Worm (Caenorhabditis elegans): ENCODE results near the gene qars-1.
"Not testable (repeated sequence)": the region's sequence is repeated elsewhere in the genome, so short reads cannot be mapped to it uniquely, and the experiment has no call there.

qars-1 gene

ce11 chrIV:15027884-15028283, 14.9 kb upstream of the qars-1 start:
- no peak for TF ChIP-seq unc-62 (GFP tag; optimal IDR thresholded peaks at IDR 0.05)

- no peak for TF ChIP-seq unc-62 (GFP tag; optimal IDR thresholded peaks at IDR 0.05)
These were observed 14.4 kb upstream of the qars-1 start for ce11 chrIV:15027334-15027733.

DNA sequence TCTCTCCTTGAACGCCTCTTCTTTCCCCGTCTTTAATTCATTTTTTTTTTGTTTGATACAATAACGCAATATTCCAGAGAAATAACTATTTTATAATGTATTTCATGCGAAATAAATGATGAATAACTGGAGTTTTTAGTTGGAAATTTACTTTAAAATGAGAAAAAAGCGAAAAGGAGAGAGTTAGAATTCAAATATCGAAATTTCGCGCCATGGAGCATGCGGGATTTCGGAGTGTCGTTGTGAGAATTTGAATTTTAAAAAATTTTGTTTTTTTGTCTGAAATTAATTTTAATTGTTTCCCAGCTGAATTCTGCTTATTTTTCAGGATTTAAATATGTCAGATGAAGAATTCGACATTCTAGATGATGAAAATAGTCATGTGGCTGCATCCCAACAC, 12.4 kb upstream of the qars-1 start, which contains the start of gene fcd-2:
Gene fcd-2, plus strand, starts transcription at position 327 of the 400 bp plus-strand sequence.
- TF ChIP-seq unc-62 (GFP tag; optimal IDR thresholded peaks at IDR 0.05) = no peak

DNA sequence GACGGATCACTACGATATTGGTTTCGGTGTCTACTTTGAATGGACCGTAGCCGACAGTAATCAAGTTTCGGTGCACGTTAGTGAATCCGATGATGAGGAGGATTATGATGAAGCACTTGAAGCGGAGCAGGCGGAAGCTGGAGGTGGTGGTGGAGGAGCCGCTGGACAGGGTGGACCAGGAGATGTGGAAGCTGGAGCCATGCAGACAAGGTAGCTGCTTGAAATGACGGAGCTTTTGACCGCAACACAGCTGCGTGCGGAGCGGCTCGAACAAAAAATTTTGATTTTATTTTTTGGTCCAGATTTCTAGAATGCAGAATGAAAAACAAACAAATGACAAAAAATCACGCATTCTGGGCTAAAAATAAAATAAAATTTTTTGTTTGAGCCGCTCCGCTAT, 11.4 kb upstream of the qars-1 start:
- TF ChIP-seq unc-62 (GFP tag; optimal IDR thresholded peaks at IDR 0.05) = no peak

DNA sequence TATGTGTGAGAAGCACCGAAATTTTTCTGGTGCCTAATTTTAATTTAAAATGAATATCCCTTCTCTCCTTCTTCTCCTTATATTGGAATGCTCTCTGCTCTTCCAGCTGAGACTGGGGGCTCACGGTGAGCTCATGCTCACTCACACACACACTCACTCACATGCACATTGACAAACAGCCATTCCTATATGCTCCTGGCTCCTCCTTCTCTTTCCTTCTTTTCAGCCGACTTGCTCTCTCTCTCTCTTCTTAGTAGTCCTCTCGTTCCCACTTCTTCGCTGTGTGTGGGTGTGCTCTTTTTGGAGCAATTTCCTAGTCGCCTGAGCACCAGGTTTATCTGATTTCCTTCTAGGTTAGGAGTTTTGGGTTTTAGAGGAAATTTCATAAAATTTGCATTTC, 8.0 kb upstream of the qars-1 start:
- no peak for TF ChIP-seq unc-62 (GFP tag; optimal IDR thresholded peaks at IDR 0.05)

ce11 chrIV:15016984-15017383, 4.0 kb upstream of the qars-1 start:
- TF ChIP-seq unc-62 (GFP tag; optimal IDR thresholded peaks at IDR 0.05) = no peak

DNA sequence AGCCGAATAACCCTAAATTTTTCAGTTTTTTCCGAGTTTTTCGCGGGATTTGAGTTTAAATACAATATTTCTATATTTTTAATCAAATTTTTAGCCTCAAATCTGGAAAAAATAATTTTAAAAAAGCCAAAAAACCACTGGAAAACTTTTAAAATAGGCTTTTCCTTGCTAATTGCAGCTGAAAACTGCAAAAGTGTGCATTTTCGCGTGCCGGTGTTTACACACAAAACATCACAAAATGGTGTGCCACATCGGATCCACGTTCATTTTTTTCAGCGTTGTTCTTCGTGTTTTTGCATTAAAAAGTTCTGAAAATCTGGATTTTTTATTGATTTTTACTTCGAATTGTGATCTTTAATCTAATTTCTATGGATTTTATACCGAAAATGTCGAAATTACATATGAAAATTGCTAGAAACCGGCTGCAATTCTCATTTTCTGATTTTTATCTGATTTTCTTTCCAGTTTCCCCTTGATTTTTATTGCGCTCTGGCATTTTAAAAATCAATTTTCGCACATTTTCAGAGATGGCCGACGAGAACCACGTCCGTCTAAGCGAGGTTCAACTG, 618 bp upstream of the qars-1 start, which contains the start of gene Y41E3.7:
Gene Y41E3.7, plus strand, starts transcription at position 519 of the 569 bp plus-strand sequence.
- TF ChIP-seq unc-62 (GFP tag; optimal IDR thresholded peaks at IDR 0.05) = no peak

- no peak for TF ChIP-seq unc-62 (GFP tag; optimal IDR thresholded peaks at IDR 0.05)
These were observed 660 bp downstream of the qars-1 start for ce11 chrIV:15012154-15012892.

ce11 chrIV:15011169-15011568, 1.8 kb downstream of the qars-1 start:
- TF ChIP-seq unc-62 (GFP tag; optimal IDR thresholded peaks at IDR 0.05) = no peak

ce11 chrIV:15008200-15008599, 4.8 kb downstream of the qars-1 start:
- TF ChIP-seq unc-62 (GFP tag; optimal IDR thresholded peaks at IDR 0.05) = no peak

DNA sequence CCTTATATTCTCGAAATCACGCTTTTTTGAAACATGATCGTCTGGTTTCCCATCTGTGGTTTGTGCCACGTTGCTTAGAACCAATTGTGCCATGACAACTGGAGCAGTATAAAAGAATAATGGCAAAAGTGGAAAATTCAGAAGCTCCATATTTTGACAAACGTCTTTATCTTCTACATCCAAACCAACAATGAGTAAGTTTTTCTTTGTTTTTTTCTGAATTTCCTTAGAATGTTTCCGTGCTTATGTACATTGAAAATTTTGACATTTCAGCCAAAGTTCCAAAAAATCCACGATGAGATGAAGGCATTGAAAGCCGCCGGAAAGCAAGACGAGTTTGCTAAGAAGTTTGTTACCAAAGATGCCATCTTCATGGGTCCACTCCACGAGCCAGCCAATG, 6.5 kb downstream of the qars-1 start, which contains the start of gene Y41E3.6:
Gene Y41E3.6, plus strand, starts transcription at position 301 of the 400 bp plus-strand sequence.
- not testable (repeated sequence) for TF ChIP-seq unc-62 (GFP tag; optimal IDR thresholded peaks at IDR 0.05)

ce11 chrIV:14986684-14987083, 26.3 kb downstream of the qars-1 start, which contains the start of gene dpy-4:
Gene dpy-4, minus strand, starts transcription at chrIV:14986784.
- no peak for TF ChIP-seq unc-62 (GFP tag; optimal IDR thresholded peaks at IDR 0.05)

ce11 chrIV:14985859-14986258, 27.1 kb downstream of the qars-1 start:
- TF ChIP-seq unc-62 (GFP tag; optimal IDR thresholded peaks at IDR 0.05) = no peak

DNA sequence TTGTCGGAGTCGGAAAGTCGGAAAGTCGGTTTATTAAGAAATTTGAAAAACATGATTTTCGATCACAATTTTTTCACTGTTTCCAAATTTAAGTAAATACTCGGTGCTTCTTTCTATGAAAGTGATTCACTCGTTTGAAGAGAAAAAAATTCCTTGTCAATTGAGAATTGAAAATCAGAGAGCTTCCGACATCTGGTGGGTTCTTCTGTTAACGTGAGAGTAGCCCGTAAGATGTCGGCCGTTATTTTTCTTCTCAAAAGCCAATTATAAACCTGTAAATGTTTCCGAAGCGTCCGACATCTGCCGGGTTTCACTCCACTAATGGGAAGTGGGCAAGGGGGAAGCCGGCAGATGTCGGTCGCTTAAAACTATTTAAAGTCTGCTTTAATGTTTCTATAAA, 28.0 kb downstream of the qars-1 start:
- no peak for TF ChIP-seq unc-62 (GFP tag; optimal IDR thresholded peaks at IDR 0.05)

DNA sequence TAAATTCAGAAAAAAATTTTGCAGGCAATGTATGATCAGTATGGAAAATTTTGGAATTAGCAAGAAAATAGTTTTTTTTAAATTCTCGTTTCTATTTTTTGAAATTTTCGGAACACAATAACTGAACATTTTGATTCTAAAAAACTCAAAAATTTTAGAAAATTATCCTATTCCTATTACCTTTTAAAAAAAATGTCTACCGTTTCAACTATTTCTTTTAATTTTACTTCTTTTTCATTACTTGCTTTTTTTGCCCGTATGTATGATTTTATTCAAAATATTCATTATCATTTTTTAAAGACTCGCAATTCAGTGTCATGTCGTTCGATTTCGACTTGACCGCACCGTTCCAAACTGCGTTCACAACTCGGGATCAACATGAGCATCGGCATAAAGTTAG, 31.7 kb downstream of the qars-1 start, which contains the start of gene atln-2:
Gene atln-2, plus strand, starts transcription at position 301 of the 400 bp plus-strand sequence.
- TF ChIP-seq unc-62 (GFP tag; optimal IDR thresholded peaks at IDR 0.05) = no peak

DNA sequence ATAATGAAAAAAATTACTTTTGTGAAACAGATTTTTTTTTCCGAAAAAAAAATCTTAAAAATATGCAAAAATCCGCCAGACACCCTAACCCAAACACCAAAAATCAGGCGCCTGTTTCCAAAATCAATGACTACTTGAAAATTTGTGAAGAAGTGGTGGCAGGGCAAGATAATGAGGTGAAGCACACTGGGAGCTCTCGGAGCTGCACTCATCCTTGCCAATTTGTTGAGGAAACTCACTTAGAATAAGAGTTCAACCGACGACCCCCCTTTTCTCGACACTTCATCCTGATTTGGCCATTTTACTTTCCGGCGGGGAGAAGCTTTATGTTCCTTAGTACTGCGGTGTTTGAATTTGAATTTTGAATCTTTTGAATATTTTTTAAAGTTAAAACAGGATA, 34.8 kb downstream of the qars-1 start:
- no peak for TF ChIP-seq unc-62 (GFP tag; optimal IDR thresholded peaks at IDR 0.05)

ce11 chrIV:14960061-14960460, 52.9 kb downstream of the qars-1 start:
- TF ChIP-seq unc-62 (GFP tag; optimal IDR thresholded peaks at IDR 0.05) = no peak

Data from whole organism, dauer.